Fruit fly (Drosophila melanogaster): ENCODE measurements around the gene Slbp.

Slbp gene

dm6 chr3R:29148072-29148471, 5.0 kb downstream of the Slbp start, which contains the start of the genes CG11882 and Pglym78 (continued):
- peak; percentile 68 for TF ChIP-seq sob (GFP tag; IDR thresholded peaks at IDR 0.05)
- no peak for TF ChIP-seq Sox102F (GFP tag; optimal IDR thresholded peaks at IDR 0.05)
- 0 out of 2 replicates have a peak, but pooled peaks have one; percentile 20 for TF ChIP-seq peb (GFP tag; IDR thresholded peaks at IDR 0.05)
- TF ChIP-seq Jarid2 (GFP tag; optimal IDR thresholded peaks at IDR 0.05), result no peak
- TF ChIP-seq CG8924 (tag; optimal IDR thresholded peaks at IDR 0.05), result peak; percentile 2
- peak; percentile 78 for TF ChIP-seq Antp (GFP tag; optimal IDR thresholded peaks at IDR 0.05)
- no peak for TF ChIP-seq CG5180 (GFP tag; optimal IDR thresholded peaks at IDR 0.05)
- TF ChIP-seq CG10267 (tag; optimal IDR thresholded peaks at IDR 0.05), result peak; percentile 36
- TF ChIP-seq CG11696 (GFP tag; IDR thresholded peaks at IDR 0.05), result no peak
- TF ChIP-seq da (GFP tag; optimal IDR thresholded peaks at IDR 0.05), result peak; percentile 79
- TF ChIP-seq klu (GFP tag; IDR thresholded peaks at IDR 0.05), result no peak
- no peak for TF ChIP-seq lov (optimal IDR thresholded peaks at IDR 0.05)
- no peak for TF ChIP-seq lov (GFP tag; IDR thresholded peaks at IDR 0.05)
- TF ChIP-seq Mad (GFP tag; optimal IDR thresholded peaks at IDR 0.05), result no peak
- no peak for TF ChIP-seq Stat92E (GFP tag; optimal IDR thresholded peaks at IDR 0.05)
- peak; percentile 80 for TF ChIP-seq chm (GFP tag; IDR thresholded peaks at IDR 0.05)
- TF ChIP-seq jigr1 (GFP tag; IDR thresholded peaks at IDR 0.05), result no peak
- no peak for TF ChIP-seq CG13296 (GFP tag; optimal IDR thresholded peaks at IDR 0.05)
- peak; percentile 54 for TF ChIP-seq CG15601 (tag; optimal IDR thresholded peaks at IDR 0.05)
- 0 out of 3 replicates have a peak, but pooled peaks have one; percentile 51 for TF ChIP-seq CG2199 (GFP tag; IDR thresholded peaks at IDR 0.05)
- TF ChIP-seq ftz-f1 (GFP tag; optimal IDR thresholded peaks at IDR 0.05), result peak; percentile 100
- TF ChIP-seq gcm (GFP tag; optimal IDR thresholded peaks at IDR 0.05), result peak; percentile 9
- peak; percentile 72 for TF ChIP-seq CG34224 (GFP tag; IDR thresholded peaks at IDR 0.05; ENCODE audit: partially characterized antibody)
- peak; percentile 60 for TF ChIP-seq Ptx1 (GFP tag; IDR thresholded peaks at IDR 0.05)
- TF ChIP-seq CG17612 (GFP tag; IDR thresholded peaks at IDR 0.05), result no peak
- no peak for TF ChIP-seq CG3281 (GFP tag; optimal IDR thresholded peaks at IDR 0.05)
- peak; percentile 51 for TF ChIP-seq bab2 (GFP tag; optimal IDR thresholded peaks at IDR 0.05)
- TF ChIP-seq ranshi (GFP tag; IDR thresholded peaks at IDR 0.05), result no peak
- no peak for TF ChIP-seq Rx (GFP tag; IDR thresholded peaks at IDR 0.05)
- no peak for TF ChIP-seq CG18262 (tag; optimal IDR thresholded peaks at IDR 0.05)
- TF ChIP-seq zfh1 (GFP tag; IDR thresholded peaks at IDR 0.05), result peak; percentile 64
- TF ChIP-seq CG3407 (GFP tag; optimal IDR thresholded peaks at IDR 0.05), result no peak
- TF ChIP-seq exex (tag; optimal IDR thresholded peaks at IDR 0.05), result peak; percentile 60
- TF ChIP-seq rib (GFP tag; IDR thresholded peaks at IDR 0.05), result peak; percentile 58
- no peak for TF ChIP-seq CG31365 (tag; optimal IDR thresholded peaks at IDR 0.05)
- TF ChIP-seq Mes4 (GFP tag; optimal IDR thresholded peaks at IDR 0.05), result peak; percentile 12
- no peak for TF ChIP-seq CG14667 (GFP tag; IDR thresholded peaks at IDR 0.05)
- TF ChIP-seq so (GFP tag; IDR thresholded peaks at IDR 0.05), result peak; percentile 15; the same call in 1 of the 3 replicates
- TF ChIP-seq CG16815 (GFP tag; optimal IDR thresholded peaks at IDR 0.05), result no peak
- peak; percentile 73 for TF ChIP-seq sug (tag; optimal IDR thresholded peaks at IDR 0.05)
- TF ChIP-seq otp (GFP tag; IDR thresholded peaks at IDR 0.05), result peak; percentile 61; the same call in 1 of the 3 replicates
- peak; percentile 21 for TF ChIP-seq CG34376 (GFP tag; optimal IDR thresholded peaks at IDR 0.05)
- TF ChIP-seq CG12659 (GFP tag; optimal IDR thresholded peaks at IDR 0.05), result peak; percentile 89
- TF ChIP-seq CG3847 (GFP tag; IDR thresholded peaks at IDR 0.05), result peak; percentile 90
- TF ChIP-seq Hsf (GFP tag; optimal IDR thresholded peaks at IDR 0.05), result peak; percentile 35
- TF ChIP-seq CG13287 (GFP tag; IDR thresholded peaks at IDR 0.05; ENCODE audit: partially characterized antibody), result peak; percentile 78
- TF ChIP-seq CG10321 (GFP tag; IDR thresholded peaks at IDR 0.05), result no peak
- peak; percentile 59 for TF ChIP-seq nmo (GFP tag; optimal IDR thresholded peaks at IDR 0.05)
- TF ChIP-seq CG13624 (GFP tag; optimal IDR thresholded peaks at IDR 0.05), result peak; percentile 73
- no peak for TF ChIP-seq lab (GFP tag; optimal IDR thresholded peaks at IDR 0.05)
- TF ChIP-seq NC2β (GFP tag; optimal IDR thresholded peaks at IDR 0.05), result peak; percentile 75

All from whole organism, embryonic.